Fruit fly (Drosophila melanogaster) whole organism, embryonic: ENCODE data around the gene Surf1.

Source experiments
- Antp ChIP-seq: fragments of 200-800 bp; sonication (Bioruptor generic); optimal IDR thresholded peaks from 3 replicates; lab custom pipeline; 2016; ENCODE audit warnings: missing biosample characterization, missing genetic modification characterization
- CG1024 ChIP-seq: fragments of 200-800 bp; sonication (Bioruptor generic); IDR thresholded peaks from 2 replicates; pipeline ENCODE4 v1.3.6; 2022; ENCODE audit warnings: missing biosample characterization, missing genetic modification characterization
- CG11504 ChIP-seq: fragments of 200-800 bp; sonication (Bioruptor generic); optimal IDR thresholded peaks from 3 replicates; lab custom pipeline; 2019; ENCODE audit warnings: missing biosample characterization, mild to moderate bottlenecking, missing genetic modification characterization, moderate library complexity
- CG12299 ChIP-seq: fragments of 200-800 bp; sonication (Bioruptor generic); optimal IDR thresholded peaks from 2 replicates; lab custom pipeline; 2018; ENCODE audit warnings: missing biosample characterization, mild to moderate bottlenecking, missing genetic modification characterization
- CG13775 ChIP-seq: fragments of 200-800 bp; sonication (Bioruptor generic); optimal IDR thresholded peaks from 3 replicates; lab custom pipeline; 2017; ENCODE audit warnings: missing biosample characterization, mild to moderate bottlenecking, missing genetic modification characterization
- CG15073 ChIP-seq: fragments of 200-800 bp; sonication (Bioruptor generic); optimal IDR thresholded peaks from 2 replicates; lab custom pipeline; 2016; ENCODE audit warnings: missing biosample characterization, missing genetic modification characterization
- CG15269 ChIP-seq: fragments of 200-800 bp; sonication (Bioruptor generic); optimal IDR thresholded peaks from 2 replicates; lab custom pipeline; 2018; ENCODE audit warnings: missing biosample characterization, mild to moderate bottlenecking, missing genetic modification characterization, moderate library complexity
- CG17612 ChIP-seq: fragments of 200-800 bp; sonication (Bioruptor generic); IDR thresholded peaks from 2 replicates; pipeline ENCODE4 v1.3.6; 2022; ENCODE audit warnings: missing biosample characterization, missing genetic modification characterization
- CG2116 ChIP-seq: fragments of 200-800 bp; sonication (Bioruptor generic); optimal IDR thresholded peaks from 3 replicates; lab custom pipeline; 2018; ENCODE audit warnings: missing biosample characterization, mild to moderate bottlenecking, missing genetic modification characterization
- CG3163 ChIP-seq: fragments of 200-800 bp; sonication (Bioruptor generic); optimal IDR thresholded peaks from 3 replicates; lab custom pipeline; 2016; ENCODE audit warnings: missing biosample characterization, missing genetic modification characterization
- CG34376 ChIP-seq: fragments of 200-800 bp; sonication (Bioruptor generic); optimal IDR thresholded peaks from 2 replicates; lab custom pipeline; 2018; ENCODE audit warnings: missing biosample characterization, mild to moderate bottlenecking, missing genetic modification characterization
- CG3726 ChIP-seq: fragments of 200-800 bp; sonication (Bioruptor generic); IDR thresholded peaks from 3 replicates; pipeline ENCODE4, ENCODE4 v1.3.6; 2022; ENCODE audit warnings: missing biosample characterization, missing genetic modification characterization
- CG4424 ChIP-seq: fragments of 200-800 bp; sonication (Bioruptor generic); optimal IDR thresholded peaks from 3 replicates; lab custom pipeline; 2016; ENCODE audit warnings: missing biosample characterization, missing genetic modification characterization
- CG4707 ChIP-seq: fragments of 200-800 bp; sonication (Bioruptor generic); optimal IDR thresholded peaks from 2 replicates; lab custom pipeline; 2018; ENCODE audit warnings: missing biosample characterization, mild to moderate bottlenecking, missing genetic modification characterization, moderate library complexity
- CG5953 ChIP-seq: fragments of 200-800 bp; sonication (Bioruptor generic); IDR thresholded peaks from 2 replicates; pipeline ENCODE4 v1.3.6; 2022; ENCODE audit warnings: missing biosample characterization, missing genetic modification characterization
- CG7372 ChIP-seq: fragments of 200-800 bp; sonication (Bioruptor generic); IDR thresholded peaks from 2 replicates; pipeline ENCODE4 v1.3.6; 2022; ENCODE audit warnings: missing biosample characterization, missing genetic modification characterization
- CG7839 ChIP-seq: fragments of 200-800 bp; sonication (Bioruptor generic); optimal IDR thresholded peaks from 3 replicates; lab custom pipeline; 2018; ENCODE audit warnings: missing biosample characterization, mild to moderate bottlenecking, missing genetic modification characterization, moderate library complexity
- CG7928 ChIP-seq: fragments of 200-800 bp; sonication (Bioruptor generic); optimal IDR thresholded peaks from 2 replicates; lab custom pipeline; 2017; ENCODE audit warnings: missing biosample characterization, mild to moderate bottlenecking, missing genetic modification characterization
- CG8944 ChIP-seq: fragments of 200-800 bp; sonication (Bioruptor generic); optimal IDR thresholded peaks from 3 replicates; lab custom pipeline; 2016; ENCODE audit warnings: missing biosample characterization, missing genetic modification characterization
- CG9215 ChIP-seq: fragments of 200-800 bp; sonication (Bioruptor generic); IDR thresholded peaks from 2 replicates; pipeline ENCODE4 v1.3.6; 2022; ENCODE audit warnings: missing biosample characterization, missing genetic modification characterization
- Deaf1 ChIP-seq: fragments of 200-800 bp; optimal IDR thresholded peaks from 3 replicates; lab custom pipeline; 2019; ENCODE audit warnings: missing biosample characterization, mild to moderate bottlenecking, missing genetic modification characterization, moderate library complexity
- Dfd ChIP-seq, 2 experiments: fragments of >200 bp; optimal IDR thresholded peaks; 2 replicates each; lab custom pipeline; 2017; ENCODE audit warnings: missing biosample characterization in 2 of 2, missing genetic modification characterization in 2 of 2
- Dip2 ChIP-seq: fragments of 200-800 bp; sonication (Bioruptor generic); IDR thresholded peaks from 2 replicates; pipeline ENCODE4 v1.3.6; 2022; ENCODE audit warnings: missing biosample characterization, missing genetic modification characterization
- Drgx ChIP-seq: fragments of 200-800 bp; sonication (Bioruptor generic); IDR thresholded peaks from 2 replicates; pipeline ENCODE4 v1.3.6; 2022; ENCODE audit warnings: missing biosample characterization, missing genetic modification characterization
- HLH3B ChIP-seq: fragments of 200-800 bp; sonication (Bioruptor generic); IDR thresholded peaks from 2 replicates; pipeline ENCODE4 v1.3.6; 2022; ENCODE audit warnings: missing biosample characterization, missing genetic modification characterization
- MTF-1 ChIP-seq: fragments of 200-800 bp; sonication (Bioruptor generic); optimal IDR thresholded peaks from 2 replicates; lab custom pipeline; 2018; ENCODE audit warnings: missing biosample characterization, mild to moderate bottlenecking, missing genetic modification characterization, borderline replicate concordance
- Sox102F ChIP-seq: fragments of 200-800 bp; sonication (Bioruptor generic); optimal IDR thresholded peaks from 2 replicates; lab custom pipeline; 2018; ENCODE audit warnings: missing biosample characterization, mild to moderate bottlenecking, missing genetic modification characterization, moderate library complexity
- Spps ChIP-seq: fragments of 200-800 bp; sonication (Bioruptor generic); optimal IDR thresholded peaks from 2 replicates; lab custom pipeline; 2018; ENCODE audit warnings: missing biosample characterization, mild to moderate bottlenecking, missing genetic modification characterization
- Xrp1 ChIP-seq: fragments of 200-800 bp; sonication (Bioruptor generic); IDR thresholded peaks from 2 replicates; pipeline ENCODE4 v1.3.6; 2022; ENCODE audit warnings: missing biosample characterization, missing genetic modification characterization
- al ChIP-seq: fragments of 200-800 bp; sonication (Bioruptor generic); IDR thresholded peaks from 2 replicates; pipeline ENCODE4 v1.3.6; 2022; ENCODE audit warnings: missing biosample characterization, missing genetic modification characterization
- ash1 ChIP-seq: fragments of 200-800 bp; sonication (Bioruptor generic); optimal IDR thresholded peaks from 2 replicates; lab custom pipeline; 2018; ENCODE audit warnings: missing biosample characterization, mild to moderate bottlenecking, missing genetic modification characterization
- cato ChIP-seq: fragments of 200-800 bp; sonication (Bioruptor generic); optimal IDR thresholded peaks from 2 replicates; lab custom pipeline; 2016; ENCODE audit warnings: missing biosample characterization, missing genetic modification characterization, borderline replicate concordance
- chn ChIP-seq: fragments of 200-800 bp; sonication (Bioruptor generic); optimal IDR thresholded peaks from 2 replicates; lab custom pipeline; 2016; ENCODE audit warnings: missing biosample characterization, missing genetic modification characterization
- crol ChIP-seq: fragments of 200-800 bp; sonication (Bioruptor generic); IDR thresholded peaks from 2 replicates; pipeline ENCODE4 v1.3.6; 2022; ENCODE audit warnings: missing biosample characterization, missing genetic modification characterization
- danr ChIP-seq: fragments of 200-800 bp; sonication (Bioruptor generic); IDR thresholded peaks from 2 replicates; pipeline ENCODE4 v1.3.6; 2022; ENCODE audit warnings: missing biosample characterization, missing genetic modification characterization
- esg ChIP-seq: fragments of 200-800 bp; sonication (Bioruptor generic); conservative IDR thresholded peaks from 2 replicates; pipeline ENCODE4 v1.3.6; 2022; ENCODE audit warnings: missing biosample characterization, missing genetic modification characterization
- exex ChIP-seq: fragments of 200-800 bp; sonication (Bioruptor generic); optimal IDR thresholded peaks from 4 replicates; lab custom pipeline; 2018; ENCODE audit warnings: missing biosample characterization, mild to moderate bottlenecking, missing genetic modification characterization, moderate library complexity
- h ChIP-seq: fragments of >200 bp; optimal IDR thresholded peaks from 2 replicates; lab custom pipeline; 2017
- mld ChIP-seq: fragments of 200-800 bp; sonication (Bioruptor generic); IDR thresholded peaks from 3 replicates; pipeline ENCODE4 v1.3.6; 2022; ENCODE audit warnings: missing biosample characterization, missing genetic modification characterization; ENCODE audit not compliant: partially characterized antibody
- nmo ChIP-seq: fragments of 200-800 bp; sonication (Bioruptor generic); optimal IDR thresholded peaks from 2 replicates; lab custom pipeline; 2018; ENCODE audit warnings: missing biosample characterization, mild to moderate bottlenecking, missing genetic modification characterization, moderate library complexity
- oc ChIP-seq: fragments of 200-800 bp; sonication (Bioruptor generic); optimal IDR thresholded peaks from 2 replicates; lab custom pipeline; 2018; ENCODE audit warnings: missing biosample characterization, mild to moderate bottlenecking, missing genetic modification characterization, moderate library complexity
- p53 ChIP-seq: fragments of 200-800 bp; sonication (Bioruptor generic); optimal IDR thresholded peaks from 2 replicates; lab custom pipeline; 2016; ENCODE audit warnings: missing biosample characterization, missing genetic modification characterization
- peb ChIP-seq: fragments of 200-800 bp; sonication (Bioruptor generic); IDR thresholded peaks from 2 replicates; pipeline ENCODE4 v1.3.6; 2022; ENCODE audit warnings: missing biosample characterization, missing genetic modification characterization
- repo ChIP-seq: fragments of 200-800 bp; sonication (Bioruptor generic); optimal IDR thresholded peaks from 2 replicates; lab custom pipeline; 2016; ENCODE audit warnings: missing biosample characterization, missing genetic modification characterization
- sens ChIP-seq: fragments of 200-800 bp; sonication (Bioruptor generic); peaks from one replicate; lab custom pipeline; 2016; ENCODE audit warnings: missing biosample characterization, missing genetic modification characterization
- shn ChIP-seq: fragments of 200-800 bp; sonication (Bioruptor generic); optimal IDR thresholded peaks from 3 replicates; lab custom pipeline; 2016; ENCODE audit warnings: missing biosample characterization, missing genetic modification characterization
- sim ChIP-seq: fragments of 200-800 bp; sonication (Bioruptor generic); IDR thresholded peaks from 2 replicates; pipeline ENCODE4 v1.3.6; 2022; ENCODE audit warnings: missing biosample characterization, missing genetic modification characterization
- sob ChIP-seq: fragments of 200-800 bp; sonication (Bioruptor generic); IDR thresholded peaks from 2 replicates; pipeline ENCODE4 v1.3.6; 2022; ENCODE audit warnings: missing biosample characterization, missing genetic modification characterization
- tna ChIP-seq: fragments of 200-800 bp; sonication (Bioruptor generic); IDR thresholded peaks from 2 replicates; pipeline ENCODE4 v1.3.6; 2022; ENCODE audit warnings: missing biosample characterization, missing genetic modification characterization; ENCODE audit not compliant: partially characterized antibody
- usp ChIP-seq: fragments of >200 bp; optimal IDR thresholded peaks from 2 replicates; lab custom pipeline; 2017; ENCODE audit warnings: missing biosample characterization, missing genetic modification characterization

The Surf1 gene

dm6 chr3L:6963792-6964487 lies 5.8 kb downstream of the Surf1 start (continued):
- TF ChIP-seq CG11504 (tag; lab: Kevin White, UChicago): peak; percentile 86
- no peak for TF ChIP-seq tna (GFP tag; lab: Robert Waterston, UW)
- no peak for TF ChIP-seq ash1
- TF ChIP-seq CG3163 (GFP tag; lab: Kevin White, UChicago): peak; percentile 46
- peak; percentile 76 for TF ChIP-seq CG13775 (GFP tag; lab: Kevin White, UChicago)
- peak; percentile 75 for TF ChIP-seq CG7372
- TF ChIP-seq Dip2 (GFP tag; lab: Robert Waterston, UW): no peak
- TF ChIP-seq sob (GFP tag; lab: Robert Waterston, UW): peak; percentile 71
- peak; percentile 75 for TF ChIP-seq chn (GFP tag; lab: Kevin White, UChicago)
- 0 out of 2 replicates have a peak, but pooled peaks have one; percentile 34 for TF ChIP-seq peb (GFP tag; lab: Robert Waterston, UW)
- TF ChIP-seq Deaf1 (tag; lab: Kevin White, UChicago): no peak
- TF ChIP-seq esg (GFP tag; lab: Robert Waterston, UW): peak; percentile 62
- peak; percentile 81 for TF ChIP-seq Antp (GFP tag; lab: Kevin White, UChicago)
- TF ChIP-seq Dfd (GFP tag; optimal IDR thresholded peaks at IDR 0.05; lab: Kevin White, UChicago): no peak
- peak; percentile 89 for TF ChIP-seq CG7839 (tag; lab: Kevin White, UChicago)
- TF ChIP-seq p53 (GFP tag; lab: Kevin White, UChicago): peak; percentile 35
- TF ChIP-seq shn: peak; percentile 68
- peak; percentile 58; the same call in 1 of the 2 replicates for TF ChIP-seq CG9215 (GFP tag; lab: Robert Waterston, UW)
- TF ChIP-seq h (lab: Kevin White, UChicago): no peak
- TF ChIP-seq CG17612 (GFP tag; lab: Robert Waterston, UW): peak; percentile 36; the same call in 1 of the 2 replicates
- peak; percentile 98 for TF ChIP-seq sens (GFP tag; lab: Kevin White, UChicago)
- TF ChIP-seq CG34376 (GFP tag; lab: Kevin White, UChicago): no peak
- peak; percentile 82 for TF ChIP-seq Sox102F (GFP tag; lab: Kevin White, UChicago)
- no peak for TF ChIP-seq usp (GFP tag; lab: Kevin White, UChicago)
- peak; percentile 70 for TF ChIP-seq Drgx (GFP tag; lab: Robert Waterston, UW)
- TF ChIP-seq CG15269: peak; percentile 90
- peak; percentile 35; the same call in 1 of the 2 replicates for TF ChIP-seq danr (GFP tag; lab: Robert Waterston, UW)
- TF ChIP-seq CG15073 (GFP tag; lab: Kevin White, UChicago): peak; percentile 0
- TF ChIP-seq Spps (tag; lab: Kevin White, UChicago): peak; percentile 72
- peak; percentile 56 for TF ChIP-seq CG4707 (GFP tag; lab: Kevin White, UChicago)
- 0 out of 2 replicates have a peak, but pooled peaks have one; percentile 48 for TF ChIP-seq CG1024 (GFP tag; lab: Robert Waterston, UW)
- peak; percentile 83 for TF ChIP-seq CG4424 (GFP tag; lab: Kevin White, UChicago)
- no peak for TF ChIP-seq CG3726 (GFP tag; lab: Robert Waterston, UW)
- peak; percentile 80 for TF ChIP-seq oc (tag; lab: Kevin White, UChicago)
- no peak for TF ChIP-seq exex (tag; lab: Kevin White, UChicago)
- peak; percentile 70; the same call in 1 of the 2 replicates for TF ChIP-seq HLH3B (GFP tag; lab: Robert Waterston, UW)
- peak; percentile 61 for TF ChIP-seq MTF-1 (GFP tag; lab: Kevin White, UChicago)
- TF ChIP-seq CG2116 (GFP tag; lab: Kevin White, UChicago): peak; percentile 21
- TF ChIP-seq al: peak; percentile 40; the same call in 1 of the 2 replicates
- TF ChIP-seq CG7928: peak; percentile 24
- peak; percentile 71 for TF ChIP-seq repo
- TF ChIP-seq CG8944 (GFP tag; lab: Kevin White, UChicago): peak; percentile 79
- peak; percentile 86 for TF ChIP-seq nmo
- peak; percentile 35; the same call in 1 of the 2 replicates for TF ChIP-seq CG5953 (GFP tag; lab: Robert Waterston, UW)
- TF ChIP-seq Xrp1 (GFP tag; lab: Robert Waterston, UW): peak; percentile 91
- TF ChIP-seq CG12299 (tag; lab: Kevin White, UChicago): peak; percentile 68
- peak; percentile 27; the same call in 1 of the 2 replicates for TF ChIP-seq sim (GFP tag; lab: Robert Waterston, UW)
- peak; percentile 66 for TF ChIP-seq cato (GFP tag; lab: Kevin White, UChicago)
- TF ChIP-seq crol (GFP tag; lab: Robert Waterston, UW): peak; percentile 88
- no peak for TF ChIP-seq mld (GFP tag; lab: Robert Waterston, UW)
